Fruit fly (Drosophila melanogaster) whole organism, adult: ENCODE measurements around the gene gcm2.
A peak's percentile ranks its signal among the peaks of the same experiment; 100 is the strongest.

ENCODE experiments used
- CG11617 ChIP-seq: fragments of 200-800 bp; sonication (Bioruptor generic); optimal IDR thresholded peaks from 2 replicates; lab custom pipeline; 2017; ENCODE audit warnings: mild to moderate bottlenecking, missing biosample characterization, missing genetic modification reagents, missing genetic modification characterization
- Hr96 ChIP-seq: fragments of 200-800 bp; sonication (Bioruptor generic); optimal IDR thresholded peaks from 2 replicates; lab custom pipeline; 2016; ENCODE audit warnings: missing biosample characterization, missing genetic modification characterization

dm6 chr2L:9569588-9570434 is 38.6 kb upstream of the gcm2 start:
- TF ChIP-seq Hr96 (GFP tag; lab: Kevin White, UChicago), result peak; percentile 78
- TF ChIP-seq CG11617 (GFP tag; lab: Kevin White, UChicago), result peak; percentile 97
